Worm (Caenorhabditis elegans): ENCODE results near the gene exo-1.

DNA sequence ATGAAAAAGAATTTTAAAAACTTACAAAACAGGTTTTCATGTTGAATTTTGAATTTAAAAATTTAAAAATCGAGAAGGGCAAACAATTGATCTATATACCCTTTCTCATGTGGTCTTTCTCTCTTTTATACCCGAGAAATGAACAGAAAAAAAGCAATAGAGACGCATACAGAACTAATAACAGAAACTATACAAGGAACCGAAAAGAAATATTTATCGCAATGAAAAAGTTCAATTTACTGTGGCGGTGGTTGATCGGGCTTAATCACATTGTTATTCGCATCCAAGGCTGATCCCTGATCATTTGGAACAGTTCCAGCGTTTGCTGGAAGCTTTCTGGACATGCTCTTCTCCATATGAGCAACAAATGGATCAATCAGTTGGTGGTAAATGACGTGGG lies 45.1 kb upstream of the exo-1 start, which contains the start of gene T03F6.10:
- no peak for TF ChIP-seq nhr-11 (tag; optimal IDR thresholded peaks at IDR 0.05)
- no peak for TF ChIP-seq mdl-1 (tag; optimal IDR thresholded peaks at IDR 0.05)
- no peak for TF ChIP-seq nhr-6 (tag; optimal IDR thresholded peaks at IDR 0.05)
- TF ChIP-seq unc-39 (tag; optimal IDR thresholded peaks at IDR 0.05): no peak
- TF ChIP-seq nhr-77 (tag; optimal IDR thresholded peaks at IDR 0.05): no peak
- TF ChIP-seq nhr-237 (tag; optimal IDR thresholded peaks at IDR 0.05): no peak
- TF ChIP-seq ztf-4 (tag; optimal IDR thresholded peaks at IDR 0.05): no peak
- TF ChIP-seq R02D3.7 (tag; optimal IDR thresholded peaks at IDR 0.05): no peak
- no peak for TF ChIP-seq snpc-4 (tag; optimal IDR thresholded peaks at IDR 0.05)
- no peak for TF ChIP-seq nhr-10 (tag; optimal IDR thresholded peaks at IDR 0.05)
- no peak for TF ChIP-seq lin-13 (GFP tag; optimal IDR thresholded peaks at IDR 0.05)
